Fruit fly (Drosophila melanogaster) whole organism: ENCODE data around the gene ru.

Experiments used
- CG8478 ChIP-seq: fragments of >200 bp; optimal IDR thresholded peaks from 2 replicates; lab custom pipeline; 2018; ENCODE audit warnings: inconsistent platforms
- Dll ChIP-seq: fragments of >200 bp; optimal IDR thresholded peaks from 2 replicates; lab custom pipeline; 2017
- EcR ChIP-seq, 2 experiments: fragments of >200 bp; optimal IDR thresholded peaks; 2 replicates each; lab custom pipeline; 2017; ENCODE audit warnings: missing biosample characterization in 2 of 2, missing genetic modification characterization in 2 of 2, missing genetic modification reagents in 2 of 2
- pan ChIP-seq: fragments of >200 bp; optimal IDR thresholded peaks from 2 replicates; lab custom pipeline; 2017
- psq ChIP-seq: fragments of >200 bp; optimal IDR thresholded peaks from 2 replicates; lab custom pipeline; 2017
- usp ChIP-seq: fragments of >200 bp; optimal IDR thresholded peaks from 2 replicates; lab custom pipeline; 2017; ENCODE audit warnings: missing biosample characterization, missing genetic modification characterization, mixed read lengths

DNA sequence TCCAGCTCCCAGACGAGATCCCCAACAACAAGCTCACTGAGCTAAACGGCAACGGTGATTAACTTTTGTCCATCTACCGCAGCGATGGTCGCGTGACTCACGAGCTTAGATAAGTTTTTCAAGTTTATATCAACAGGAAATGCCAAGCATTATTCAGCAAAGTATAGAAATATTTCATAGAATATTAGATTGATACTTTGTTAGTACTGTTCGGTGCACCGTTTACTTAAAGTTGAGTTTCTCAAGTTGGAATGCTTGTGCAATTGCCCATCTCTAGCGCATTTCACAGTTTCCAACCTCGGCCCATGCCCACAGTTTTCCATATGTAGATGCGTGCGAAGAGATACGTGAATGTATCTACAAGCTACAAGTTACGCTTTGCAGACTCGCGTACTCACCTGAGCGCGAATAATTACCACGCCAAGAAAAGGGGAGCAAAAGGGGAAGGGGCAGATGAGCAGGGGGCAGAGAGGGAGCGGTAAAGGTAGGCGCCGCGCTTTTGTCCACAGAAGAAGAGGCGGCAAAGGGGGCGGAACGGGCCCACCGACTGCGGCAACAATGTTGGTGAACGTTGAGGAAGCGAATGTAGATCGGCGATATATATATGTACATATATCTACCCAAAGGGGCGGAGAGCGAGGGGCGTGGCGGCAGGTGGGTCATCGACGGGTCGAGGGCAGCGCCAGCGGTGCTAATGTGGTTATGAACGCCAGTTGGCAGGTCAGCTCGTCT is 5.8 kb downstream of the ru start:
- TF ChIP-seq pan (lab: Kevin White, UChicago) (no peak), Dll (lab: Kevin White, UChicago) (no peak), psq (no peak), CG8478 (lab: Kevin White, UChicago) (no peak), usp (GFP tag; lab: Kevin White, UChicago) (no peak), EcR (GFP tag; optimal IDR thresholded peaks at IDR 0.05; lab: Kevin White, UChicago) (no peak)
